Worm (Caenorhabditis elegans): Measurements from ENCODE around the gene srh-102.

srh-102 gene

ce11 chrV:17165409-17165808 is at the start of gene srh-102:
TSS of gene srh-102 (minus strand) at chrV:17165509.
- TF ChIP-seq M03D4.4 (tag; optimal IDR thresholded peaks at IDR 0.05) (no peak), drap-1 (GFP tag; optimal IDR thresholded peaks at IDR 0.05) (no peak), nhr-12 (tag; optimal IDR thresholded peaks at IDR 0.05) (no peak), zip-8 (tag; optimal IDR thresholded peaks at IDR 0.05) (no peak), ceh-43 (GFP tag; optimal IDR thresholded peaks at IDR 0.05) (no peak), snpc-4 (tag; optimal IDR thresholded peaks at IDR 0.05) (no peak), mab-5 (tag; optimal IDR thresholded peaks at IDR 0.05) (no peak), nhr-2 (tag; optimal IDR thresholded peaks at IDR 0.05) (no peak), nhr-28 (tag; optimal IDR thresholded peaks at IDR 0.05) (no peak), cnd-1 (tag; optimal IDR thresholded peaks at IDR 0.05) (no peak), tbx-8 (GFP tag; optimal IDR thresholded peaks at IDR 0.05) (no peak)

- TF ChIP-seq tbx-8 (GFP tag; optimal IDR thresholded peaks at IDR 0.05), result no peak
- TF ChIP-seq nhr-28 (tag; optimal IDR thresholded peaks at IDR 0.05), result no peak
- no peak for TF ChIP-seq lin-32 (GFP tag; optimal IDR thresholded peaks at IDR 0.05)
- TF ChIP-seq mep-1 (tag; optimal IDR thresholded peaks at IDR 0.05), result no peak
- no peak for TF ChIP-seq sptf-1 (tag; optimal IDR thresholded peaks at IDR 0.05)
- TF ChIP-seq ceh-43 (GFP tag; optimal IDR thresholded peaks at IDR 0.05), result no peak
- TF ChIP-seq ceh-39 (tag; optimal IDR thresholded peaks at IDR 0.05), result no peak
- no peak for TF ChIP-seq drap-1 (GFP tag; optimal IDR thresholded peaks at IDR 0.05)
- TF ChIP-seq ham-2 (GFP tag; optimal IDR thresholded peaks at IDR 0.05), result no peak
- TF ChIP-seq M03D4.4 (tag; optimal IDR thresholded peaks at IDR 0.05), result no peak
- TF ChIP-seq blmp-1 (tag; optimal IDR thresholded peaks at IDR 0.05), result no peak
- no peak for TF ChIP-seq pha-4 (tag; optimal IDR thresholded peaks at IDR 0.05)
- TF ChIP-seq bed-3 (GFP tag; optimal IDR thresholded peaks at IDR 0.05), result no peak
Observed at ce11 chrV:17212743-17213142, 47.4 kb upstream of the srh-102 start, which contains the start of gene srh-113. TSS of gene srh-113 (plus strand) at chrV:17213043.

ce11 chrV:17211989-17212731 is 46.9 kb upstream of the srh-102 start, which contains the start of gene srh-236:
TSS of gene srh-236 (minus strand) at chrV:17212039.
- no peak for TF ChIP-seq lsy-2 (tag; optimal IDR thresholded peaks at IDR 0.05)
- TF ChIP-seq lin-32 (GFP tag; optimal IDR thresholded peaks at IDR 0.05), result no peak
- TF ChIP-seq unc-62 (GFP tag; optimal IDR thresholded peaks at IDR 0.05), result no peak
- TF ChIP-seq ceh-83 (GFP tag; optimal IDR thresholded peaks at IDR 0.05), result no peak
- TF ChIP-seq M03D4.4 (tag; optimal IDR thresholded peaks at IDR 0.05), result no peak
- TF ChIP-seq elt-1 (tag; optimal IDR thresholded peaks at IDR 0.05; ENCODE audit: borderline replicate concordance, insufficient read depth), result no peak
- TF ChIP-seq mls-2 (tag; optimal IDR thresholded peaks at IDR 0.05), result no peak
- TF ChIP-seq blmp-1 (tag; optimal IDR thresholded peaks at IDR 0.05), result no peak
- no peak for TF ChIP-seq mep-1 (tag; optimal IDR thresholded peaks at IDR 0.05)
- no peak for TF ChIP-seq pha-4 (tag; optimal IDR thresholded peaks at IDR 0.05)
- TF ChIP-seq snpc-4 (tag; optimal IDR thresholded peaks at IDR 0.05), result no peak
- no peak for TF ChIP-seq nhr-76 (tag; optimal IDR thresholded peaks at IDR 0.05)
- no peak for TF ChIP-seq ces-1 (GFP tag; optimal IDR thresholded peaks at IDR 0.05)
- TF ChIP-seq ceh-43 (GFP tag; optimal IDR thresholded peaks at IDR 0.05), result no peak
- no peak for TF ChIP-seq nhr-28 (tag; optimal IDR thresholded peaks at IDR 0.05)
- TF ChIP-seq hlh-1 (tag; optimal IDR thresholded peaks at IDR 0.05), result no peak
- TF ChIP-seq flh-1 (GFP tag; optimal IDR thresholded peaks at IDR 0.05), result no peak
- TF ChIP-seq unc-39 (tag; optimal IDR thresholded peaks at IDR 0.05), result no peak

- TF ChIP-seq zip-8 (tag; optimal IDR thresholded peaks at IDR 0.05) (no peak), sem-2 (GFP tag; optimal IDR thresholded peaks at IDR 0.05) (no peak), nhr-12 (tag; optimal IDR thresholded peaks at IDR 0.05) (no peak), drap-1 (GFP tag; optimal IDR thresholded peaks at IDR 0.05) (no peak), nhr-28 (tag; optimal IDR thresholded peaks at IDR 0.05) (no peak), unc-120 (tag; optimal IDR thresholded peaks at IDR 0.05; ENCODE audit: poor library complexity, severe bottlenecking) (no peak), ceh-43 (GFP tag; optimal IDR thresholded peaks at IDR 0.05) (no peak), tbx-8 (GFP tag; optimal IDR thresholded peaks at IDR 0.05) (no peak), M03D4.4 (tag; optimal IDR thresholded peaks at IDR 0.05) (no peak), bed-3 (GFP tag; optimal IDR thresholded peaks at IDR 0.05) (no peak)
Observed at ce11 chrV:17208045-17208444, 42.7 kb upstream of the srh-102 start, which contains the start of gene Y68A4A.13. TSS of gene Y68A4A.13 (minus strand) at chrV:17208145.

All from whole organism, mixed stage, embryonic.